Worm (Caenorhabditis elegans) whole organism, young adult: Measurements from ENCODE around the gene T04B2.8.

Source experiments
- B0261.1 ChIP-seq: sonication (generic microtip); optimal IDR thresholded peaks from 2 replicates; lab custom pipeline; 2016; ENCODE audit warnings: mild to moderate bottlenecking, missing genetic modification characterization, moderate library complexity, missing compliant biosample characterization
- C06A6.2 ChIP-seq: fragments of 200-800 bp; sonication (Bioruptor generic); conservative IDR thresholded peaks from 2 replicates; pipeline ENCODE4 v1.3.6; 2022; ENCODE audit warnings: missing genetic modification characterization, missing compliant biosample characterization
- C17E4.6 ChIP-seq: fragments of 200-800 bp; sonication (Bioruptor generic); IDR thresholded peaks from 2 replicates; pipeline ENCODE4 v1.3.6; 2022; ENCODE audit warnings: missing genetic modification reagents, missing genetic modification characterization, missing compliant biosample characterization
- F10E7.11 ChIP-seq: sonication (generic microtip); optimal IDR thresholded peaks from 2 replicates; lab custom pipeline; 2017; ENCODE audit warnings: mild to moderate bottlenecking, missing genetic modification characterization, moderate library complexity, missing compliant biosample characterization
- F22D6.2 ChIP-seq: sonication (generic microtip); optimal IDR thresholded peaks from 2 replicates; lab custom pipeline; 2016; ENCODE audit warnings: mild to moderate bottlenecking, missing genetic modification characterization, missing compliant biosample characterization
- F23B12.7 ChIP-seq: sonication (generic microtip); optimal IDR thresholded peaks from 2 replicates; lab custom pipeline; 2017; ENCODE audit warnings: missing genetic modification characterization, mild to moderate bottlenecking, missing compliant biosample characterization, antibody characterized with exemption, moderate library complexity; ENCODE audit not compliant: insufficient read depth
- F57A8.1 ChIP-seq: fragments of 200-800 bp; sonication (Bioruptor generic); optimal IDR thresholded peaks from 2 replicates; lab custom pipeline; 2018; ENCODE audit warnings: mild to moderate bottlenecking, missing genetic modification characterization, moderate library complexity, missing compliant biosample characterization
- Y67H2A.10 ChIP-seq: fragments of 200-800 bp; sonication (Bioruptor generic); conservative IDR thresholded peaks from 2 replicates; pipeline ENCODE4 v1.3.6; 2022; ENCODE audit warnings: missing genetic modification reagents, missing genetic modification characterization, missing compliant biosample characterization
- Y79H2A.3 ChIP-seq: fragments of 200-800 bp; sonication (Bioruptor generic); conservative IDR thresholded peaks from 2 replicates; pipeline ENCODE4 v1.3.6; 2022; ENCODE audit warnings: missing genetic modification reagents, missing genetic modification characterization, missing compliant biosample characterization
- akir-1 ChIP-seq: fragments of 200-800 bp; sonication (Bioruptor generic); optimal IDR thresholded peaks from 2 replicates; lab custom pipeline; 2018; ENCODE audit warnings: mild to moderate bottlenecking, missing genetic modification characterization, moderate library complexity, missing compliant biosample characterization
- atf-7 ChIP-seq: sonication (generic microtip); optimal IDR thresholded peaks from 2 replicates; lab custom pipeline; 2017; ENCODE audit warnings: mild to moderate bottlenecking, missing genetic modification characterization, missing compliant biosample characterization
- ceh-100 ChIP-seq: fragments of 200-800 bp; sonication (Bioruptor generic); IDR thresholded peaks from 2 replicates; pipeline ENCODE4 v1.3.6; 2022; ENCODE audit warnings: missing genetic modification reagents, missing genetic modification characterization, missing compliant biosample characterization
- dpff-1 ChIP-seq: sonication (generic microtip); optimal IDR thresholded peaks from 2 replicates; lab custom pipeline; 2017; ENCODE audit warnings: mild to moderate bottlenecking, missing genetic modification characterization, missing compliant biosample characterization
- egl-44 ChIP-seq: fragments of 200-800 bp; sonication (Bioruptor generic); IDR thresholded peaks from 2 replicates; pipeline ENCODE4 v1.3.6; 2022; ENCODE audit warnings: missing genetic modification reagents, missing genetic modification characterization, missing compliant biosample characterization
- ekl-4 ChIP-seq: fragments of 200-800 bp; sonication (Bioruptor generic); IDR thresholded peaks from 2 replicates; pipeline ENCODE4 v1.3.6; 2022; ENCODE audit warnings: missing genetic modification reagents, missing genetic modification characterization, missing compliant biosample characterization
- ets-4 ChIP-seq: fragments of 200-800 bp; sonication (Bioruptor generic); optimal IDR thresholded peaks from 2 replicates; lab custom pipeline; 2018; ENCODE audit warnings: mild to moderate bottlenecking, missing genetic modification characterization, missing compliant biosample characterization
- him-1 ChIP-seq: sonication (generic microtip); optimal IDR thresholded peaks from 2 replicates; lab custom pipeline; 2016; ENCODE audit warnings: missing genotype, missing genetic modification reagents, missing genetic modification characterization, missing compliant biosample characterization
- hlh-12 ChIP-seq: sonication (generic microtip); optimal IDR thresholded peaks from 2 replicates; lab custom pipeline; 2016; ENCODE audit warnings: missing genetic modification characterization, missing compliant biosample characterization
- let-607 ChIP-seq, 2 experiments: fragments of 200-800 bp in 1 of 2; sonication (Bioruptor generic) in 1 of 2; sonication (generic microtip) in 1 of 2; optimal IDR thresholded peaks; 2 replicates each; lab custom pipeline; 2016 to 2018; ENCODE audit warnings: mild to moderate bottlenecking in 2 of 2, missing compliant biosample characterization in 2 of 2, missing genetic modification characterization in 2 of 2, moderate library complexity in 2 of 2, missing genotype in 1 of 2
- lsl-1 ChIP-seq: fragments of 200-800 bp; sonication (Bioruptor generic); optimal IDR thresholded peaks from 2 replicates; lab custom pipeline; 2018; ENCODE audit warnings: mild to moderate bottlenecking, missing genetic modification characterization, moderate library complexity, missing compliant biosample characterization
- madf-3 ChIP-seq: fragments of 200-800 bp; sonication (Bioruptor generic); IDR thresholded peaks from 2 replicates; pipeline ENCODE4 v1.3.6; 2022; ENCODE audit warnings: missing genetic modification reagents, missing genetic modification characterization, missing compliant biosample characterization
- madf-8 ChIP-seq: fragments of 200-800 bp; sonication (Bioruptor generic); conservative IDR thresholded peaks from 2 replicates; pipeline ENCODE4 v1.3.6; 2022; ENCODE audit warnings: missing genetic modification reagents, missing genetic modification characterization, missing compliant biosample characterization
- mes-4 ChIP-seq: sonication (generic microtip); optimal IDR thresholded peaks from 2 replicates; lab custom pipeline; 2016; ENCODE audit warnings: missing genotype, missing genetic modification characterization, missing compliant biosample characterization
- nfya-1 ChIP-seq: sonication (generic microtip); optimal IDR thresholded peaks from 2 replicates; lab custom pipeline; 2017; ENCODE audit warnings: antibody characterized with exemption, missing compliant biosample characterization, missing genetic modification characterization, borderline replicate concordance; ENCODE audit not compliant: insufficient read depth
- nhr-179 ChIP-seq: sonication (generic microtip); optimal IDR thresholded peaks from 2 replicates; lab custom pipeline; 2016; ENCODE audit warnings: mild to moderate bottlenecking, missing genetic modification characterization, missing compliant biosample characterization
- nhr-27 ChIP-seq: fragments of 200-800 bp; sonication (Bioruptor generic); optimal IDR thresholded peaks from 2 replicates; lab custom pipeline; 2018; ENCODE audit warnings: mild to moderate bottlenecking, missing genetic modification characterization, moderate library complexity, missing compliant biosample characterization
- nhr-90 ChIP-seq: sonication (generic microtip); optimal IDR thresholded peaks from 2 replicates; lab custom pipeline; 2016; ENCODE audit warnings: missing genotype, mild to moderate bottlenecking, missing genetic modification characterization, missing compliant biosample characterization
- pha-4 ChIP-seq: fragments of 150-350 bp; sonication (generic microtip); optimal IDR thresholded peaks from 2 replicates; lab custom pipeline; 2014; ENCODE audit warnings: missing biosample characterization, missing genetic modification reagents, missing genetic modification characterization
- rcor-1 ChIP-seq: fragments of 200-800 bp; sonication (Bioruptor generic); IDR thresholded peaks from 2 replicates; pipeline ENCODE4 v1.3.6; 2022; ENCODE audit warnings: missing genetic modification reagents, missing genetic modification characterization, missing compliant biosample characterization
- repo-1 ChIP-seq: sonication (generic microtip); optimal IDR thresholded peaks from 2 replicates; lab custom pipeline; 2017; ENCODE audit warnings: mild to moderate bottlenecking, missing genetic modification characterization, missing compliant biosample characterization
- snpc-3.4 ChIP-seq: sonication (generic microtip); optimal IDR thresholded peaks from 2 replicates; lab custom pipeline; 2017; ENCODE audit warnings: missing genetic modification characterization, mild to moderate bottlenecking, missing compliant biosample characterization, antibody characterized with exemption, moderate library complexity, missing genotype, missing genetic modification reagents
- somi-1 ChIP-seq: fragments of 200-800 bp; sonication (Bioruptor generic); optimal IDR thresholded peaks from 2 replicates; lab custom pipeline; 2018; ENCODE audit warnings: mild to moderate bottlenecking, missing genetic modification characterization, missing compliant biosample characterization
- unc-130 ChIP-seq: sonication (generic microtip); optimal IDR thresholded peaks from 2 replicates; lab custom pipeline; 2016; ENCODE audit warnings: missing genetic modification reagents, missing genetic modification characterization, missing compliant biosample characterization
- xnd-1 ChIP-seq: sonication (generic microtip); optimal IDR thresholded peaks from 2 replicates; lab custom pipeline; 2016; ENCODE audit warnings: missing genotype, missing genetic modification reagents, missing genetic modification characterization, missing compliant biosample characterization
- ztf-26 ChIP-seq: sonication (generic microtip); optimal IDR thresholded peaks from 2 replicates; lab custom pipeline; 2017; ENCODE audit warnings: missing genetic modification characterization, missing compliant biosample characterization
- ztf-6 ChIP-seq: fragments of 200-800 bp; sonication (Bioruptor generic); IDR thresholded peaks from 2 replicates; pipeline ENCODE4 v1.3.6; 2022; ENCODE audit warnings: missing genetic modification reagents, missing genetic modification characterization, missing compliant biosample characterization

Gene T04B2.8

ce11 chrIV:10021283-10021682, 29.7 kb downstream of the T04B2.8 start, which contains the start of gene F44D12.19:
Gene F44D12.19, plus strand, starts transcription at chrIV:10021583.
- TF ChIP-seq let-607 (tag; optimal IDR thresholded peaks at IDR 0.05; lab: Kevin White, UChicago) (no peak), repo-1 (tag; lab: Kevin White, UChicago) (no peak), snpc-3.4 (tag; lab: Kevin White, UChicago) (no peak), somi-1 (GFP tag; lab: Kevin White, UChicago) (no peak), ceh-100 (GFP tag; lab: Robert Waterston, UW) (no peak), pha-4 (tag; lab: Kevin White, UChicago) (no peak), F22D6.2 (tag; lab: Kevin White, UChicago) (no peak), nhr-27 (tag; lab: Kevin White, UChicago) (no peak), ets-4 (GFP tag; lab: Kevin White, UChicago) (no peak), B0261.1 (tag; lab: Kevin White, UChicago) (no peak), mes-4 (no peak), rcor-1 (GFP tag; lab: Robert Waterston, UW) (no peak), unc-130 (GFP tag; lab: Kevin White, UChicago) (no peak), dpff-1 (tag; lab: Kevin White, UChicago) (no peak), Y79H2A.3 (GFP tag; lab: Robert Waterston, UW) (no peak), lsl-1 (no peak), nfya-1 (no peak), madf-3 (no peak)

ce11 chrIV:10017633-10018032, 33.4 kb downstream of the T04B2.8 start, which contains the start of gene F44D12.2:
Gene F44D12.2, minus strand, starts transcription at chrIV:10017733.
- TF ChIP-seq him-1 (tag; lab: Kevin White, UChicago) (no peak), madf-8 (GFP tag; lab: Robert Waterston, UW) (no peak), egl-44 (GFP tag; lab: Robert Waterston, UW) (no peak), F10E7.11 (tag; lab: Kevin White, UChicago) (no peak), xnd-1 (no peak), rcor-1 (GFP tag; lab: Robert Waterston, UW) (no peak), ztf-6 (GFP tag; lab: Robert Waterston, UW) (no peak), ekl-4 (GFP tag; lab: Robert Waterston, UW) (no peak), F57A8.1 (GFP tag; lab: Kevin White, UChicago) (no peak), nhr-179 (tag; lab: Kevin White, UChicago) (no peak), C17E4.6 (no peak), atf-7 (tag; lab: Kevin White, UChicago) (no peak), nfya-1 (no peak), nhr-90 (tag; lab: Kevin White, UChicago) (no peak)

ce11 chrIV:10016977-10017376, 34.0 kb downstream of the T04B2.8 start, which contains the start of gene ent-7:
Gene ent-7, plus strand, starts transcription at chrIV:10017277.
- TF ChIP-seq mes-4: no peak
- no peak for TF ChIP-seq repo-1 (tag; lab: Kevin White, UChicago)
- TF ChIP-seq ztf-26 (tag; lab: Kevin White, UChicago): no peak
- TF ChIP-seq F23B12.7 (tag; lab: Kevin White, UChicago): no peak
- no peak for TF ChIP-seq Y67H2A.10 (GFP tag; lab: Robert Waterston, UW)
- TF ChIP-seq C06A6.2 (GFP tag; lab: Robert Waterston, UW): no peak
- TF ChIP-seq akir-1 (GFP tag; lab: Kevin White, UChicago): no peak
- no peak for TF ChIP-seq hlh-12 (tag; lab: Kevin White, UChicago)
